Fruit fly (Drosophila melanogaster) whole organism, prepupa: ENCODE measurements around the gene CG14270.

Source experiments
- CG11294 ChIP-seq: fragments of 200-800 bp; sonication (Bioruptor generic); IDR thresholded peaks from 2 replicates; pipeline ENCODE4 v1.3.6; 2022; ENCODE audit warnings: missing biosample characterization, missing genetic modification characterization
- CG6854 ChIP-seq: fragments of 200-800 bp; sonication (Bioruptor generic); optimal IDR thresholded peaks from 2 replicates; lab custom pipeline; 2017; ENCODE audit warnings: missing biosample characterization, mild to moderate bottlenecking, missing genetic modification characterization
- Hr39 ChIP-seq: fragments of 200-800 bp; sonication (Bioruptor generic); optimal IDR thresholded peaks from 2 replicates; lab custom pipeline; 2016; ENCODE audit warnings: missing biosample characterization, missing genetic modification characterization
- Sox102F ChIP-seq: fragments of 200-800 bp; sonication (Bioruptor generic); optimal IDR thresholded peaks from 2 replicates; lab custom pipeline; 2016; ENCODE audit warnings: missing biosample characterization, mild to moderate bottlenecking, missing genetic modification characterization
- dsx ChIP-seq: fragments of 200-800 bp; optimal IDR thresholded peaks from 3 replicates; lab custom pipeline; 2019; ENCODE audit warnings: missing biosample characterization, mild to moderate bottlenecking, missing genetic modification characterization, moderate library complexity; ENCODE audit not compliant: poor library complexity, severe bottlenecking
- spab ChIP-seq: fragments of 200-800 bp; sonication (Bioruptor generic); optimal IDR thresholded peaks from 2 replicates; lab custom pipeline; 2017; ENCODE audit warnings: missing biosample characterization, mild to moderate bottlenecking, missing genetic modification characterization, missing genetic modification reagents
- ss ChIP-seq, 2 experiments: fragments of 200-800 bp; sonication (Bioruptor generic); optimal IDR thresholded peaks; 2 replicates in 1 of 2; 3 replicates in 1 of 2; lab custom pipeline; 2017 to 2018; ENCODE audit warnings: mild to moderate bottlenecking in 2 of 2, missing biosample characterization in 2 of 2, missing genetic modification characterization in 2 of 2, moderate library complexity in 1 of 2

DNA sequence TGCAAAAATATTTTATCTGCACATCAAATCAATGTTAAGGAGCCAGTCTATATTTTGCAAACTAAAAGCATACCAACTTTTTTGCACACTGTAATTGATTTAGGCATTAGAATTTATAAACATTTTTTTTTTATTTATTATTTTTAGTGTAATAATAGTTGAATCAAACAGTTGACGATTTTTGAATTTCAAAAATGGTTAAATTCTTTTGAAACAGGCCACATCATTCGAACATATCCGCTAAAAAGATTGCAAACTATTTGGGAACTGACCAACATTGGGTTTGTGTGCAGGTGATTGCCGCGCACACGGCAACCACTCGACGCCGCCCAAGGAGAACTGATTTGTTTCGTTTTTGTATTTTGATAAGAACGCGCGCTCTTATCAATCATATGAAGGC is 40.4 kb downstream of the CG14270 start:
- TF ChIP-seq Hr39 (no peak), CG6854 (GFP tag; lab: Kevin White, UChicago) (no peak), dsx (GFP tag; lab: Kevin White, UChicago) (no peak), spab (GFP tag; lab: Kevin White, UChicago) (no peak), Sox102F (GFP tag; lab: Kevin White, UChicago) (no peak), ss (GFP tag; optimal IDR thresholded peaks at IDR 0.05; lab: Kevin White, UChicago) (no peak), CG11294 (GFP tag; lab: Robert Waterston, UW) (no peak)
